Fruit fly (Drosophila melanogaster) whole organism, embryonic: ENCODE results near the gene CG9498.

Experiments used
- Awh ChIP-seq: fragments of 200-800 bp; sonication (Bioruptor generic); IDR thresholded peaks from 2 replicates; pipeline ENCODE4, ENCODE4 v1.3.6; 2022; ENCODE audit warnings: missing biosample characterization, missing genetic modification characterization
- CG10462 ChIP-seq: fragments of 200-800 bp; sonication (Bioruptor generic); optimal IDR thresholded peaks from 2 replicates; lab custom pipeline; 2016; ENCODE audit warnings: missing biosample characterization, missing genetic modification characterization
- CG12104 ChIP-seq: fragments of 200-800 bp; sonication (Bioruptor generic); optimal IDR thresholded peaks from 3 replicates; lab custom pipeline; 2016; ENCODE audit warnings: missing biosample characterization, missing genetic modification characterization
- CG12219 ChIP-seq: fragments of 200-800 bp; sonication (Bioruptor generic); optimal IDR thresholded peaks from 3 replicates; lab custom pipeline; 2018; ENCODE audit warnings: missing biosample characterization, mild to moderate bottlenecking, missing genetic modification characterization
- CG1529 ChIP-seq: fragments of 200-800 bp; sonication (Bioruptor generic); optimal IDR thresholded peaks from 3 replicates; lab custom pipeline; 2018; ENCODE audit warnings: missing biosample characterization, missing genetic modification characterization
- CG16813 ChIP-seq: fragments of 200-800 bp; sonication (Bioruptor generic); IDR thresholded peaks from 3 replicates; pipeline ENCODE4 v1.3.6; 2022; ENCODE audit warnings: missing biosample characterization, missing genetic modification characterization; ENCODE audit not compliant: partially characterized antibody
- CG17328 ChIP-seq: fragments of 200-800 bp; sonication (Bioruptor generic); IDR thresholded peaks from 2 replicates; pipeline ENCODE4 v1.3.6; 2022; ENCODE audit warnings: missing biosample characterization, missing genetic modification characterization
- CG17359 ChIP-seq: fragments of 200-800 bp; sonication (Bioruptor generic); optimal IDR thresholded peaks from 3 replicates; lab custom pipeline; 2018; ENCODE audit warnings: missing biosample characterization, mild to moderate bottlenecking, missing genetic modification characterization, moderate library complexity
- CG17361 ChIP-seq: fragments of 200-800 bp; sonication (Bioruptor generic); IDR thresholded peaks from 3 replicates; pipeline ENCODE4 v1.3.6; 2022; ENCODE audit warnings: missing biosample characterization, missing genetic modification characterization
- CG17568 ChIP-seq: fragments of 200-800 bp; sonication (Bioruptor generic); optimal IDR thresholded peaks from 2 replicates; lab custom pipeline; 2018; ENCODE audit warnings: missing biosample characterization, mild to moderate bottlenecking, missing genetic modification characterization, moderate library complexity
- CG18764 ChIP-seq: fragments of 200-800 bp; sonication (Bioruptor generic); optimal IDR thresholded peaks from 3 replicates; lab custom pipeline; 2016; ENCODE audit warnings: missing biosample characterization, missing genetic modification characterization
- CG31441 ChIP-seq: fragments of 200-800 bp; sonication (Bioruptor generic); IDR thresholded peaks from 2 replicates; pipeline ENCODE4 v1.3.6; 2022; ENCODE audit warnings: missing biosample characterization, missing genetic modification characterization
- CG3163 ChIP-seq: fragments of 200-800 bp; sonication (Bioruptor generic); optimal IDR thresholded peaks from 3 replicates; lab custom pipeline; 2016; ENCODE audit warnings: missing biosample characterization, missing genetic modification characterization
- CG42726 ChIP-seq: fragments of 200-800 bp; sonication (Bioruptor generic); IDR thresholded peaks from 2 replicates; pipeline ENCODE4 v1.3.6; 2022; ENCODE audit warnings: missing biosample characterization, missing genetic modification characterization; ENCODE audit not compliant: partially characterized antibody
- CG4820 ChIP-seq: fragments of 200-800 bp; sonication (Bioruptor generic); optimal IDR thresholded peaks from 3 replicates; lab custom pipeline; 2016; ENCODE audit warnings: missing biosample characterization, missing genetic modification characterization
- CG5245 ChIP-seq: fragments of 200-800 bp; sonication (Bioruptor generic); optimal IDR thresholded peaks from 3 replicates; lab custom pipeline; 2016; ENCODE audit warnings: missing biosample characterization, missing genetic modification characterization
- CG6175 ChIP-seq: fragments of 200-800 bp; sonication (Bioruptor generic); IDR thresholded peaks from 3 replicates; pipeline ENCODE4 v1.3.6; 2022; ENCODE audit warnings: missing biosample characterization, missing genetic modification characterization
- CG6813 ChIP-seq: fragments of 200-800 bp; sonication (Bioruptor generic); optimal IDR thresholded peaks from 2 replicates; lab custom pipeline; 2017; ENCODE audit warnings: missing biosample characterization, missing genetic modification characterization, mild to moderate bottlenecking, moderate library complexity, missing genetic modification reagents
- CG8478 ChIP-seq: fragments of >200 bp; optimal IDR thresholded peaks from 2 replicates; lab custom pipeline; 2018
- CG9932 ChIP-seq: fragments of 200-800 bp; sonication (Bioruptor generic); IDR thresholded peaks from 2 replicates; pipeline ENCODE4 v1.3.6; 2022; ENCODE audit warnings: missing biosample characterization, missing genetic modification characterization
- HLHmδ ChIP-seq: fragments of 200-800 bp; sonication (Bioruptor generic); optimal IDR thresholded peaks from 2 replicates; lab custom pipeline; 2018; ENCODE audit warnings: missing biosample characterization, mild to moderate bottlenecking, missing genetic modification characterization, moderate library complexity
- HmgZ ChIP-seq: fragments of 200-800 bp; sonication (Bioruptor generic); optimal IDR thresholded peaks from 2 replicates; lab custom pipeline; 2018; ENCODE audit warnings: missing biosample characterization, mild to moderate bottlenecking, missing genetic modification characterization
- Hsf ChIP-seq: fragments of 200-800 bp; sonication (Bioruptor generic); optimal IDR thresholded peaks from 3 replicates; lab custom pipeline; 2016; ENCODE audit warnings: missing biosample characterization, missing genetic modification characterization
- Med ChIP-seq: fragments of 200-800 bp; sonication (Bioruptor generic); peaks from one replicate; lab custom pipeline; 2016; ENCODE audit warnings: missing biosample characterization, missing genetic modification characterization, mild to moderate bottlenecking, inconsistent platforms, moderate library complexity
- Meics ChIP-seq: fragments of 200-800 bp; sonication (Bioruptor generic); optimal IDR thresholded peaks from 2 replicates; lab custom pipeline; 2017; ENCODE audit warnings: missing biosample characterization, mild to moderate bottlenecking, missing genetic modification characterization
- Ptx1 ChIP-seq: fragments of 200-800 bp; sonication (Bioruptor generic); IDR thresholded peaks from 2 replicates; pipeline ENCODE4 v1.3.6; 2022; ENCODE audit warnings: missing biosample characterization, missing genetic modification characterization
- Ssrp ChIP-seq: fragments of 200-800 bp; sonication (Bioruptor generic); optimal IDR thresholded peaks from 2 replicates; lab custom pipeline; 2018; ENCODE audit warnings: missing biosample characterization, mild to moderate bottlenecking, missing genetic modification characterization, moderate library complexity
- az2 ChIP-seq: fragments of 200-800 bp; sonication (Bioruptor generic); optimal IDR thresholded peaks from 3 replicates; lab custom pipeline; 2016; ENCODE audit warnings: missing biosample characterization, missing genetic modification characterization
- bab2 ChIP-seq: fragments of 200-800 bp; sonication (Bioruptor generic); optimal IDR thresholded peaks from 2 replicates; lab custom pipeline; 2016; ENCODE audit warnings: missing biosample characterization, missing genetic modification characterization
- bcd ChIP-seq: fragments of 200-800 bp; sonication (Bioruptor generic); optimal IDR thresholded peaks from 2 replicates; lab custom pipeline; 2017; ENCODE audit warnings: missing biosample characterization, mild to moderate bottlenecking, missing genetic modification characterization
- bowl ChIP-seq: fragments of 200-800 bp; sonication (Bioruptor generic); IDR thresholded peaks from 2 replicates; pipeline ENCODE4 v1.3.6; 2022; ENCODE audit warnings: missing biosample characterization, missing genetic modification characterization
- caup ChIP-seq: fragments of 200-800 bp; sonication (Bioruptor generic); optimal IDR thresholded peaks from 3 replicates; lab custom pipeline; 2017; ENCODE audit warnings: missing biosample characterization, mild to moderate bottlenecking, missing genetic modification characterization, moderate library complexity; ENCODE audit not compliant: severe bottlenecking
- dan ChIP-seq: fragments of 200-800 bp; sonication (Bioruptor generic); IDR thresholded peaks from 2 replicates; pipeline ENCODE4 v1.3.6; 2022; ENCODE audit warnings: missing biosample characterization, missing genetic modification characterization
- dpn ChIP-seq, 2 experiments: fragments of 200-800 bp; sonication (Bioruptor generic); optimal IDR thresholded peaks; 3 replicates each; lab custom pipeline; 2016; ENCODE audit warnings: missing biosample characterization in 2 of 2, missing genetic modification characterization in 2 of 2
- dysf ChIP-seq: fragments of 200-800 bp; sonication (Bioruptor generic); IDR thresholded peaks from 3 replicates; pipeline ENCODE4 v1.3.6; 2022; ENCODE audit warnings: missing biosample characterization, missing genetic modification characterization
- ems ChIP-seq: fragments of 200-800 bp; sonication (Bioruptor generic); optimal IDR thresholded peaks from 3 replicates; lab custom pipeline; 2016; ENCODE audit warnings: missing biosample characterization, missing genetic modification characterization
- grau ChIP-seq: fragments of 200-800 bp; optimal IDR thresholded peaks from 3 replicates; lab custom pipeline; 2019; ENCODE audit warnings: missing biosample characterization, mild to moderate bottlenecking, missing genetic modification characterization, moderate library complexity
- her ChIP-seq: fragments of 200-800 bp; sonication (Bioruptor generic); optimal IDR thresholded peaks from 2 replicates; lab custom pipeline; 2016; ENCODE audit warnings: missing biosample characterization, missing genetic modification characterization
- hkb ChIP-seq, 2 experiments: fragments of 200-800 bp in 1 of 2; fragments of >200 bp in 1 of 2; sonication (Bioruptor generic) in 1 of 2; IDR thresholded peaks in 1 of 2; optimal IDR thresholded peaks in 1 of 2; 2 replicates each; pipeline versions ENCODE4 v1.3.6 to Lab custom; 2017 to 2022; ENCODE audit warnings: missing biosample characterization in 1 of 2, missing genetic modification characterization in 1 of 2
- kay ChIP-seq: fragments of 200-800 bp; sonication (Bioruptor generic); optimal IDR thresholded peaks from 2 replicates; lab custom pipeline; 2016; ENCODE audit warnings: missing biosample characterization, missing genetic modification characterization
- knrl ChIP-seq: fragments of 200-800 bp; sonication (Bioruptor generic); IDR thresholded peaks from 3 replicates; pipeline ENCODE4 v1.3.6; 2022; ENCODE audit warnings: missing biosample characterization, missing genetic modification characterization; ENCODE audit not compliant: partially characterized antibody
- lola ChIP-seq, 3 experiments: fragments of >200 bp in 2 of 3; fragments of 200-800 bp in 1 of 3; sonication (Bioruptor generic) in 1 of 3; optimal IDR thresholded peaks; 2 replicates each; lab custom pipeline; 2017 to 2019; ENCODE audit warnings: missing biosample characterization in 3 of 3, missing genetic modification characterization in 3 of 3, mild to moderate bottlenecking in 1 of 3, moderate library complexity in 1 of 3
- pfk ChIP-seq: fragments of 200-800 bp; sonication (Bioruptor generic); optimal IDR thresholded peaks from 2 replicates; lab custom pipeline; 2018; ENCODE audit warnings: missing biosample characterization, mild to moderate bottlenecking, missing genetic modification characterization, moderate library complexity
- slbo ChIP-seq: fragments of 200-800 bp; sonication (Bioruptor generic); IDR thresholded peaks from 2 replicates; pipeline ENCODE4 v1.3.6; 2022; ENCODE audit warnings: missing biosample characterization, missing genetic modification characterization
- tgo ChIP-seq: fragments of 200-800 bp; sonication (Bioruptor generic); IDR thresholded peaks from 3 replicates; pipeline ENCODE4 v1.3.6; 2022; ENCODE audit warnings: missing biosample characterization, missing genetic modification characterization
- zf30C ChIP-seq: fragments of 200-800 bp; sonication (Bioruptor generic); optimal IDR thresholded peaks from 3 replicates; lab custom pipeline; 2018; ENCODE audit warnings: missing biosample characterization, mild to moderate bottlenecking, missing genetic modification characterization
- zfh1 ChIP-seq: fragments of 200-800 bp; sonication (Bioruptor generic); IDR thresholded peaks from 3 replicates; pipeline ENCODE4 v1.3.6; 2022; ENCODE audit warnings: missing biosample characterization, missing genetic modification characterization

CG9498 gene

dm6 chr2L:6358218-6358617 lies 7.4 kb upstream of the CG9498 start, which contains the start of gene CG9500:
Gene CG9500, minus strand, starts transcription at chr2L:6358318.
- TF ChIP-seq Awh (GFP tag; lab: Robert Waterston, UW) (no peak), CG8478 (lab: Kevin White, UChicago) (no peak), her (GFP tag; lab: Kevin White, UChicago) (no peak), CG6175 (GFP tag; lab: Robert Waterston, UW) (no peak), zf30C (no peak), ems (GFP tag; lab: Kevin White, UChicago) (no peak), CG17568 (GFP tag; lab: Kevin White, UChicago) (no peak), CG18764 (GFP tag; lab: Kevin White, UChicago) (no peak), Ptx1 (GFP tag; lab: Robert Waterston, UW) (no peak), bcd (GFP tag; lab: Kevin White, UChicago) (no peak), hkb (optimal IDR thresholded peaks at IDR 0.05; lab: Kevin White, UChicago) (no peak), hkb (GFP tag; IDR thresholded peaks at IDR 0.05; lab: Robert Waterston, UW) (no peak), tgo (no peak), lola (GFP tag; optimal IDR thresholded peaks at IDR 0.05; lab: Kevin White, UChicago) (no peak)

dm6 chr2L:6356686-6357362 lies 6.0 kb upstream of the CG9498 start:
- TF ChIP-seq dan (GFP tag; lab: Robert Waterston, UW) (no peak), Awh (GFP tag; lab: Robert Waterston, UW) (peak; percentile 60; the same call in 1 of the 2 replicates), bab2 (GFP tag; lab: Kevin White, UChicago) (no peak), kay (GFP tag; lab: Kevin White, UChicago) (no peak), CG12104 (no peak), CG16813 (GFP tag; lab: Robert Waterston, UW) (peak; percentile 43; the same call in 1 of the 3 replicates), CG42726 (GFP tag; lab: Robert Waterston, UW) (0 out of 2 replicates have a peak, but pooled peaks have one; percentile 27), Ssrp (tag; lab: Kevin White, UChicago) (peak; percentile 2), CG17361 (peak; percentile 68; the same call in 2 of the 3 replicates), CG12219 (GFP tag; lab: Kevin White, UChicago) (peak; percentile 32), pfk (GFP tag; lab: Kevin White, UChicago) (peak; percentile 12), dysf (GFP tag; lab: Robert Waterston, UW) (0 out of 3 replicates have a peak, but pooled peaks have one; percentile 4), Meics (GFP tag; lab: Kevin White, UChicago) (peak; percentile 58), CG6813 (GFP tag; lab: Kevin White, UChicago) (peak; percentile 36), bowl (GFP tag; lab: Robert Waterston, UW) (0 out of 2 replicates have a peak, but pooled peaks have one; percentile 4), CG1529 (peak; percentile 30), Hsf (peak; percentile 46), bcd (GFP tag; lab: Kevin White, UChicago) (peak; percentile 39), CG9932 (GFP tag; lab: Robert Waterston, UW) (peak; percentile 51), CG17328 (GFP tag; lab: Robert Waterston, UW) (peak; percentile 55), CG3163 (GFP tag; lab: Kevin White, UChicago) (no peak), knrl (GFP tag; lab: Robert Waterston, UW) (peak; percentile 58), HmgZ (tag; lab: Kevin White, UChicago) (peak; percentile 56), CG5245 (GFP tag; lab: Kevin White, UChicago) (peak; percentile 54), CG4820 (peak; percentile 54), dpn (GFP tag; optimal IDR thresholded peaks at IDR 0.05; lab: Kevin White, UChicago) (peak; percentile 18 to 31), slbo (GFP tag; lab: Robert Waterston, UW) (peak; percentile 28), Med (GFP tag; lab: Kevin White, UChicago) (peak; percentile 89), az2 (peak; percentile 48), CG17359 (tag; lab: Kevin White, UChicago) (peak; percentile 59), CG10462 (GFP tag; lab: Kevin White, UChicago) (no peak), HLHmδ (GFP tag; lab: Kevin White, UChicago) (peak; percentile 51), caup (GFP tag; lab: Kevin White, UChicago) (peak; percentile 56), zfh1 (GFP tag; lab: Robert Waterston, UW) (peak; percentile 69; the same call in 2 of the 3 replicates), CG31441 (GFP tag; lab: Robert Waterston, UW) (peak; percentile 65), grau (peak; percentile 34)
